Worm (Caenorhabditis elegans) whole organism, L3 larva: ENCODE results near the gene sna-1.

Experiments used
- ZK546.5 ChIP-seq: sonication (generic microtip); optimal IDR thresholded peaks from 2 replicates; lab custom pipeline; 2017; ENCODE audit warnings: missing biosample characterization, missing genetic modification characterization
- ama-1 ChIP-seq: fragments of 150-350 bp; optimal IDR thresholded peaks from 2 replicates; lab custom pipeline; 2018
- ceh-28 ChIP-seq: fragments of 150-350 bp; optimal IDR thresholded peaks from 2 replicates; lab custom pipeline; 2014; ENCODE audit warnings: missing biosample characterization, missing genetic modification reagents, missing genetic modification characterization
- ceh-82 ChIP-seq: fragments of 150-350 bp; optimal IDR thresholded peaks from 2 replicates; lab custom pipeline; 2014; ENCODE audit warnings: missing biosample characterization, missing genetic modification characterization
- ceh-9 ChIP-seq: sonication (generic microtip); optimal IDR thresholded peaks from 2 replicates; lab custom pipeline; 2018; ENCODE audit warnings: missing biosample characterization, missing genetic modification characterization
- daf-12 ChIP-seq: fragments of 150-350 bp; optimal IDR thresholded peaks from 2 replicates; lab custom pipeline; 2014; ENCODE audit warnings: missing biosample characterization, missing genetic modification reagents, missing genetic modification characterization
- egl-27 ChIP-seq: sonication (generic microtip); optimal IDR thresholded peaks from 4 replicates; lab custom pipeline; 2017; ENCODE audit warnings: missing biosample characterization, missing genetic modification reagents, missing genetic modification characterization
- elt-2 ChIP-seq: sonication (generic microtip); optimal IDR thresholded peaks from 2 replicates; lab custom pipeline; 2016; ENCODE audit warnings: missing genetic modification reagents, mild to moderate bottlenecking, missing genetic modification characterization, missing compliant biosample characterization
- eor-1 ChIP-seq, 2 experiments: fragments of 150-350 bp; optimal IDR thresholded peaks; 2 replicates each; lab custom pipeline; 2014 to 2018; ENCODE audit warnings: missing biosample characterization in 2 of 2, missing genetic modification characterization in 2 of 2
- fkh-2 ChIP-seq: fragments of 150-350 bp; optimal IDR thresholded peaks from 2 replicates; lab custom pipeline; 2014; ENCODE audit warnings: missing biosample characterization, missing genetic modification reagents, missing genetic modification characterization
- fos-1 ChIP-seq: fragments of 150-350 bp; optimal IDR thresholded peaks from 2 replicates; lab custom pipeline; 2014; ENCODE audit warnings: missing biosample characterization, missing genetic modification characterization
- hmg-11 ChIP-seq: sonication (generic microtip); optimal IDR thresholded peaks from 2 replicates; lab custom pipeline; 2016; ENCODE audit warnings: missing genetic modification characterization, missing compliant biosample characterization
- jun-1 ChIP-seq: fragments of 150-350 bp; optimal IDR thresholded peaks from 2 replicates; lab custom pipeline; 2014; ENCODE audit warnings: missing biosample characterization, missing genetic modification reagents, missing genetic modification characterization
- lin-15B ChIP-seq: fragments of 150-350 bp; optimal IDR thresholded peaks from 2 replicates; lab custom pipeline; 2014; ENCODE audit warnings: missing biosample characterization, missing genetic modification characterization
- lin-39 ChIP-seq: fragments of 150-350 bp; optimal IDR thresholded peaks from 2 replicates; lab custom pipeline; 2018; ENCODE audit warnings: missing biosample characterization, missing genetic modification reagents, missing genetic modification characterization
- lsy-12 ChIP-seq: sonication (generic microtip); optimal IDR thresholded peaks from 2 replicates; lab custom pipeline; 2016; ENCODE audit warnings: mild to moderate bottlenecking, missing genetic modification characterization, missing compliant biosample characterization
- mdl-1 ChIP-seq: fragments of 150-350 bp; optimal IDR thresholded peaks from 2 replicates; lab custom pipeline; 2014; ENCODE audit warnings: missing biosample characterization, missing genetic modification characterization
- mml-1 ChIP-seq: fragments of 150-350 bp; sonication (generic microtip); optimal IDR thresholded peaks from 3 replicates; lab custom pipeline; 2014; ENCODE audit warnings: missing biosample characterization, missing genetic modification characterization
- nhr-11 ChIP-seq: fragments of 150-350 bp; optimal IDR thresholded peaks from 2 replicates; lab custom pipeline; 2014; ENCODE audit warnings: missing biosample characterization, missing genetic modification characterization
- nhr-237 ChIP-seq: fragments of 150-350 bp; optimal IDR thresholded peaks from 2 replicates; lab custom pipeline; 2014; ENCODE audit warnings: missing biosample characterization, missing genetic modification characterization
- nhr-28 ChIP-seq: fragments of 150-350 bp; optimal IDR thresholded peaks from 2 replicates; lab custom pipeline; 2014; ENCODE audit warnings: missing biosample characterization, missing genetic modification characterization
- nhr-43 ChIP-seq: sonication (generic microtip); optimal IDR thresholded peaks from 2 replicates; lab custom pipeline; 2016; ENCODE audit warnings: mild to moderate bottlenecking, missing genetic modification characterization, missing compliant biosample characterization; ENCODE audit not compliant: poor library complexity, severe bottlenecking
- pha-4 ChIP-seq: fragments of 150-350 bp; optimal IDR thresholded peaks from 2 replicates; lab custom pipeline; 2014; ENCODE audit warnings: missing biosample characterization, missing genetic modification reagents, missing genetic modification characterization
- pqm-1 ChIP-seq: fragments of 150-350 bp; optimal IDR thresholded peaks from 2 replicates; lab custom pipeline; 2017; ENCODE audit warnings: missing biosample characterization, missing genetic modification characterization, inconsistent platforms
- sea-2 ChIP-seq: fragments of 150-350 bp; sonication (generic microtip); optimal IDR thresholded peaks from 4 replicates; lab custom pipeline; 2014; ENCODE audit warnings: missing biosample characterization, missing genetic modification reagents, missing genetic modification characterization
- tbx-2 ChIP-seq: sonication (generic microtip); optimal IDR thresholded peaks from 2 replicates; lab custom pipeline; 2016; ENCODE audit warnings: mild to moderate bottlenecking, missing genetic modification characterization, missing compliant biosample characterization
- unc-39 ChIP-seq: sonication (generic microtip); optimal IDR thresholded peaks from 4 replicates; lab custom pipeline; 2017; ENCODE audit warnings: missing biosample characterization, missing genetic modification characterization
- ztf-4 ChIP-seq: fragments of 150-350 bp; optimal IDR thresholded peaks from 2 replicates; lab custom pipeline; 2014; ENCODE audit warnings: missing biosample characterization, missing genetic modification characterization

sna-1 gene

DNA sequence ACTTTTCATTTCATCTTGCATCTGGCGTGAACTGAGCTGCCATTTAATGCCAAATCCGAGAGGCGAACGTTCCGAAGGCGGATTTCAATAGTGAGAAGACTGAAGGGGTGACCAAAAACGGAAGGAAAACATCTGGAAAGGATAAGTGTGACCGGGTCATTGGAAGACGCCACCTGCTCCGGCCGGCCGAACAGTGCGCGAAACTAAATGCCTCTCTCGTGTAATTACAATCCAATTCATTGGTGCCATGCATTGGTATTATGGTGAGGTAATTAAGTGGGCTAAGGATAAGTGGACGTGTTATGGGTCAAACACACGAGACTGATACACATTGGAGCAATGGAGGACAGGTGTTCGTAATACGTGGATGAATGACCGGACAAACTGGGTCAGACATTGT lies 25.9 kb downstream of the sna-1 start:
- TF ChIP-seq mdl-1 (tag; lab: Kevin White, UChicago) (no peak), hmg-11 (tag; lab: Kevin White, UChicago) (no peak), sea-2 (GFP tag; lab: Kevin White, UChicago) (no peak), fos-1 (tag; lab: Kevin White, UChicago) (no peak), lin-39 (tag; lab: Kevin White, UChicago) (no peak), mml-1 (tag; lab: Kevin White, UChicago) (no peak), daf-12 (tag; lab: Kevin White, UChicago) (no peak), eor-1 (tag; optimal IDR thresholded peaks at IDR 0.05; lab: Kevin White, UChicago) (no peak), ztf-4 (no peak), ceh-28 (tag; lab: Kevin White, UChicago) (no peak), nhr-43 (tag; lab: Kevin White, UChicago) (no peak), ceh-82 (tag; lab: Kevin White, UChicago) (no peak), pha-4 (tag; lab: Kevin White, UChicago) (no peak), tbx-2 (tag; lab: Kevin White, UChicago) (no peak), nhr-11 (tag; lab: Kevin White, UChicago) (no peak), ceh-9 (tag; lab: Kevin White, UChicago) (no peak), lin-15B (tag; lab: Kevin White, UChicago) (no peak)

ce11 chrV:6683740-6684139 lies 26.7 kb downstream of the sna-1 start:
- TF ChIP-seq lin-39 (tag; lab: Kevin White, UChicago): peak; percentile 36
- no peak for TF ChIP-seq nhr-28 (tag; lab: Kevin White, UChicago)
- TF ChIP-seq, all 47 proteins: peak for 1

- TF ChIP-seq pha-4 (tag; lab: Kevin White, UChicago) (no peak), jun-1 (tag; lab: Kevin White, UChicago) (no peak), mml-1 (tag; lab: Kevin White, UChicago) (no peak), nhr-43 (tag; lab: Kevin White, UChicago) (no peak), ZK546.5 (tag; lab: Kevin White, UChicago) (no peak), nhr-237 (tag; lab: Kevin White, UChicago) (no peak), elt-2 (tag; lab: Kevin White, UChicago) (no peak)
Observed at ce11 chrV:6683282-6683681, 27.2 kb downstream of the sna-1 start.

- no peak for TF ChIP-seq nhr-28 (tag; lab: Kevin White, UChicago)
Observed at ce11 chrV:6681501-6681900, 29.0 kb downstream of the sna-1 start, which contains the start of gene egl-46. egl-46 (minus strand) TSS chrV:6681573.

DNA sequence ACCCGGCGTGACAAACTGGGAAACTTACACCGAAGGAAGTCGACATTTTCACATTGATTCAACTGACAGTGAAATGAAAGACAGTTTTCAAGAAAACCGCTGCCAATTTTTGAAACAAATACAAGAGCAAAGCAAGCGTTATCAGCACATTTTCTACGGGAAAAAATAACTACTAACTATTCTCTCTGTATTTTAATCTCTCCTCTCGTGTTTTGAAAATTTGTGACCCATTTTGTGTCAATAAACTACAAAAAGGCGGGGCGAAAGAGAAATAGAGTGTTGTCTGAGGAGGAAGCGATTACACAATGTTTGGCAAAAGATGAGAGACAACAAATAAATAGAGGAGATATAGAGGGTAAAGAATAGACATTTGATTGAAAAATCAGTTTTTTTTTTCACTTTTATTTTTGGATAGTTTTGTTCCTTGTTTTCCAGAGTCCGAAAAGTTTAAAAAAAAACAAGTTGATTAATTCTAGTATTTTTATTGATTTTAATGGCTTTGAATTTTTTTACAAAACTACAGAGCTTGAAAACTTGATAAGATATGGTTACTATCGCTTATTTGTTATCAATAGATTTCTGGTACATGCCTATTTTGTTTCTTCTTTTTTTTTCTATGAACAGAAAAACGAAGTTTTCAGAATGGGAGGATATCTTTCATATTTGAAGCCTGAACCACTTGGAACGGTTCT lies 34.2 kb downstream of the sna-1 start, which contains the start of gene cest-34:
TSS of gene cest-34 (plus strand) at position 642 of the 692 bp plus-strand sequence.
- peak; percentile 87 for TF ChIP-seq pha-4 (tag; lab: Kevin White, UChicago)
- TF ChIP-seq egl-27 (tag; lab: Kevin White, UChicago): no peak
- peak; percentile 18 for TF ChIP-seq elt-2 (tag; lab: Kevin White, UChicago)

DNA sequence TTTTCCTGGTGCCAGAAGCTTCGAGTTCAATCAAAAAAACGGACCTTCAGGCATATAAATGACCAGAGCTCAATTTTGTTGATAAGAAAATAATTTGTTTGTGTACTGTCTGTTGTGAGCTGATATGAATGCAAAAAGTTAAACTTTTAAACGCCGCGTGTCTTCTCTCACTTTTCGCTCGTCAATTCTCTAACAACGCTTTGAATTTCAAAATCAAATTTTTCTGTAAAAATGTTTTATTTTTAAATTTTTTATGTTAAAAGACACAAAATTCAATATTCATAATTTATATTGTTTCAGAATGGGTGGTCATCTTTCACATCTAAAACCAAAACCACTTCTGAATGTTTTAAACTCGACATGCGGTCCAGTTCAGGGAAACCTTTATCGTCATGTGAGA lies 36.5 kb downstream of the sna-1 start, which contains the start of gene cest-31:
TSS of gene cest-31 (plus strand) at position 301 of the 400 bp plus-strand sequence.
- TF ChIP-seq nhr-28 (tag; lab: Kevin White, UChicago): no peak
- no peak for TF ChIP-seq ama-1 (lab: Kevin White, UChicago)
- no peak for TF ChIP-seq tbx-2 (tag; lab: Kevin White, UChicago)
- no peak for TF ChIP-seq pha-4 (tag; lab: Kevin White, UChicago)
- no peak for TF ChIP-seq lsy-12 (tag; lab: Kevin White, UChicago)
- TF ChIP-seq fkh-2 (tag; lab: Kevin White, UChicago): no peak
- TF ChIP-seq elt-2 (tag; lab: Kevin White, UChicago): no peak

DNA sequence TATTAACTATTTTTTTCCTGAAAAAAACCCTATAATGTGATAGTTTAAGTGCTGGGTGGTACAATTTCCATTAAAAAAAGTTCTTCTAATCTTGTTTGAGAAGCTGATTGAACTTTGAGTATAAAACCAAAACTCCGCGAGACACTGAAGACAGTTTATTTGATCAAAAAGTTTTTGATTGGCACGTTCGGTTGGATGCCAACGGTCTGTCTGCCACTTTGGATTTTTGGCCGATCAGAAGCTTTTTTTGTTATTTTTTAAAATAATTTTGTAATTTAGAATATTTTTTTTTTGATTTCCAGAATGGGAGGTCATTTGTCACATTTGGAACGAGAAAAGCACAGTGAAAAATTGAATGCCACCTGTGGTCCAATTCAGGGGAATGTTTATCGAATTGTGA lies 41.0 kb downstream of the sna-1 start, which contains the start of gene cest-28:
TSS of gene cest-28 (plus strand) at position 301 of the 400 bp plus-strand sequence.
- TF ChIP-seq pqm-1 (tag; lab: Kevin White, UChicago) (no peak), fkh-2 (tag; lab: Kevin White, UChicago) (no peak), ceh-9 (tag; lab: Kevin White, UChicago) (no peak), unc-39 (tag; lab: Kevin White, UChicago) (no peak), ceh-82 (tag; lab: Kevin White, UChicago) (no peak), ama-1 (lab: Kevin White, UChicago) (no peak), tbx-2 (tag; lab: Kevin White, UChicago) (no peak)
